Fruit fly (Drosophila melanogaster): ENCODE measurements around the gene Eaf6.

The Eaf6 gene

dm6 chr3L:5608128-5608527 is at the start of gene Eaf6:
Gene Eaf6, minus strand, starts transcription at chr3L:5608300.
- TF ChIP-seq CG10669 (GFP tag; optimal IDR thresholded peaks at IDR 0.05) (no peak), cyc (GFP tag; optimal IDR thresholded peaks at IDR 0.05) (no peak), Eip78C (GFP tag) (peak; percentile 39), pdm3 (GFP tag; optimal IDR thresholded peaks at IDR 0.05) (no peak), fkh (GFP tag; optimal IDR thresholded peaks at IDR 0.05) (peak; percentile 25)

- TF ChIP-seq fd85E (GFP tag; optimal IDR thresholded peaks at IDR 0.05), result no peak
- peak; percentile 69 for TF ChIP-seq Blimp-1 (GFP tag; optimal IDR thresholded peaks at IDR 0.05)
Observed at dm6 chr3L:5657221-5657963, 49.3 kb upstream of the Eaf6 start, which contains the start of gene sif. Gene sif, plus strand, starts transcription at chr3L:5657913.

- TF ChIP-seq Ets21C (GFP tag; optimal IDR thresholded peaks at IDR 0.05), result no peak
- TF ChIP-seq net (GFP tag; optimal IDR thresholded peaks at IDR 0.05), result no peak
- TF ChIP-seq Eip78C (GFP tag), result no peak
- no peak for TF ChIP-seq Sox102F (GFP tag; optimal IDR thresholded peaks at IDR 0.05)
- no peak for TF ChIP-seq CG16779 (tag; optimal IDR thresholded peaks at IDR 0.05)
- TF ChIP-seq svp (GFP tag), result peak; percentile 3
Observed at dm6 chr3L:5655751-5656276, 47.7 kb upstream of the Eaf6 start.

dm6 chr3L:5654955-5655750 is 47.1 kb upstream of the Eaf6 start:
- no peak for TF ChIP-seq CG10669 (GFP tag; optimal IDR thresholded peaks at IDR 0.05)
- TF ChIP-seq svp (GFP tag), result peak; percentile 42
- no peak for TF ChIP-seq Eip78C (GFP tag)

- TF ChIP-seq fkh (GFP tag; optimal IDR thresholded peaks at IDR 0.05), result no peak
- TF ChIP-seq dac (GFP tag; optimal IDR thresholded peaks at IDR 0.05), result no peak
- TF ChIP-seq topi (GFP tag; optimal IDR thresholded peaks at IDR 0.05), result no peak
- no peak for TF ChIP-seq CG6163 (GFP tag; IDR thresholded peaks at IDR 0.05)
- TF ChIP-seq svp (GFP tag), result no peak
- no peak for TF ChIP-seq CG6854 (GFP tag; optimal IDR thresholded peaks at IDR 0.05)
- no peak for TF ChIP-seq net (GFP tag; optimal IDR thresholded peaks at IDR 0.05)
- no peak for TF ChIP-seq cyc (GFP tag; optimal IDR thresholded peaks at IDR 0.05)
- no peak for TF ChIP-seq CG3032 (tag; optimal IDR thresholded peaks at IDR 0.05)
- TF ChIP-seq esn (GFP tag; optimal IDR thresholded peaks at IDR 0.05), result no peak
Observed at dm6 chr3L:5654403-5654883, 46.3 kb upstream of the Eaf6 start, which contains the start of gene lin-28. Gene lin-28, plus strand, starts transcription at chr3L:5654681.

dm6 chr3L:5643733-5644132 is 35.6 kb upstream of the Eaf6 start:
- TF ChIP-seq CG7368 (GFP tag; optimal IDR thresholded peaks at IDR 0.05) (no peak), Hr38 (GFP tag; optimal IDR thresholded peaks at IDR 0.05) (no peak), acj6 (GFP tag; optimal IDR thresholded peaks at IDR 0.05) (no peak), CG11294 (GFP tag; IDR thresholded peaks at IDR 0.05) (no peak), achi (GFP tag; optimal IDR thresholded peaks at IDR 0.05) (no peak), Eip75B (GFP tag; optimal IDR thresholded peaks at IDR 0.05) (no peak), spab (GFP tag; optimal IDR thresholded peaks at IDR 0.05) (no peak), Hr39 (GFP tag; optimal IDR thresholded peaks at IDR 0.05) (no peak), CG16779 (tag; optimal IDR thresholded peaks at IDR 0.05) (no peak), CG6276 (GFP tag; optimal IDR thresholded peaks at IDR 0.05) (no peak), net (GFP tag; optimal IDR thresholded peaks at IDR 0.05) (no peak), Sox102F (GFP tag; optimal IDR thresholded peaks at IDR 0.05) (no peak), salr (GFP tag; optimal IDR thresholded peaks at IDR 0.05) (no peak), dac (GFP tag; optimal IDR thresholded peaks at IDR 0.05) (no peak), CG6163 (GFP tag; IDR thresholded peaks at IDR 0.05) (no peak), Gug (GFP tag; IDR thresholded peaks at IDR 0.05) (no peak), CG34406 (GFP tag; optimal IDR thresholded peaks at IDR 0.05) (no peak), Met (GFP tag; optimal IDR thresholded peaks at IDR 0.05) (no peak), CG6792 (GFP tag; optimal IDR thresholded peaks at IDR 0.05) (no peak), Blimp-1 (GFP tag; optimal IDR thresholded peaks at IDR 0.05) (no peak)

Measured in whole organism, prepupa.